Fruit fly (Drosophila melanogaster) whole organism, embryonic: ENCODE results near the gene MED25.

Experiments used
- Antp ChIP-seq: fragments of 200-800 bp; sonication (Bioruptor generic); optimal IDR thresholded peaks from 3 replicates; lab custom pipeline; 2016; ENCODE audit warnings: missing biosample characterization, missing genetic modification characterization
- CG10209 ChIP-seq: fragments of 200-800 bp; sonication (Bioruptor generic); optimal IDR thresholded peaks from 3 replicates; lab custom pipeline; 2017; ENCODE audit warnings: missing biosample characterization, mild to moderate bottlenecking, missing genetic modification characterization, missing genetic modification reagents
- CG12071 ChIP-seq: fragments of 200-800 bp; sonication (Bioruptor generic); optimal IDR thresholded peaks from 3 replicates; lab custom pipeline; 2018; ENCODE audit warnings: missing biosample characterization, mild to moderate bottlenecking, missing genetic modification characterization
- CG14965 ChIP-seq: fragments of 200-800 bp; sonication (Bioruptor generic); optimal IDR thresholded peaks from 2 replicates; lab custom pipeline; 2016; ENCODE audit warnings: missing biosample characterization, missing genetic modification characterization, borderline replicate concordance
- CG15073 ChIP-seq: fragments of 200-800 bp; sonication (Bioruptor generic); optimal IDR thresholded peaks from 2 replicates; lab custom pipeline; 2016; ENCODE audit warnings: missing biosample characterization, missing genetic modification characterization
- CG17328 ChIP-seq: fragments of 200-800 bp; sonication (Bioruptor generic); IDR thresholded peaks from 2 replicates; pipeline ENCODE4 v1.3.6; 2022; ENCODE audit warnings: missing biosample characterization, missing genetic modification characterization
- CG17385 ChIP-seq: fragments of 200-800 bp; sonication (Bioruptor generic); optimal IDR thresholded peaks from 3 replicates; lab custom pipeline; 2018; ENCODE audit warnings: missing biosample characterization, mild to moderate bottlenecking, missing genetic modification characterization
- CG1792 ChIP-seq: fragments of 200-800 bp; sonication (Bioruptor generic); optimal IDR thresholded peaks from 2 replicates; lab custom pipeline; 2016; ENCODE audit warnings: missing biosample characterization, missing genetic modification characterization
- CG18599 ChIP-seq: fragments of 200-800 bp; sonication (Bioruptor generic); optimal IDR thresholded peaks from 3 replicates; lab custom pipeline; 2017; ENCODE audit warnings: missing biosample characterization, missing genetic modification characterization, mild to moderate bottlenecking, moderate library complexity, missing genetic modification reagents
- CG2120 ChIP-seq: fragments of 200-800 bp; sonication (Bioruptor generic); optimal IDR thresholded peaks from 3 replicates; lab custom pipeline; 2016; ENCODE audit warnings: missing biosample characterization, missing genetic modification characterization
- CG2875 ChIP-seq: fragments of 200-800 bp; sonication (Bioruptor generic); optimal IDR thresholded peaks from 2 replicates; lab custom pipeline; 2017; ENCODE audit warnings: missing biosample characterization, mild to moderate bottlenecking, missing genetic modification characterization, missing genetic modification reagents
- CG30403 ChIP-seq: fragments of 200-800 bp; sonication (Bioruptor generic); optimal IDR thresholded peaks from 3 replicates; lab custom pipeline; 2016; ENCODE audit warnings: missing biosample characterization, missing genetic modification characterization
- CG3847 ChIP-seq: fragments of 200-800 bp; sonication (Bioruptor generic); IDR thresholded peaks from 2 replicates; pipeline ENCODE4 v1.3.6; 2022; ENCODE audit warnings: missing biosample characterization, missing genetic modification characterization
- CG6689 ChIP-seq: fragments of 200-800 bp; sonication (Bioruptor generic); IDR thresholded peaks from 2 replicates; pipeline ENCODE4 v1.3.6; 2022; ENCODE audit warnings: missing biosample characterization, missing genetic modification characterization
- CG6813 ChIP-seq: fragments of 200-800 bp; sonication (Bioruptor generic); optimal IDR thresholded peaks from 2 replicates; lab custom pipeline; 2017; ENCODE audit warnings: missing biosample characterization, missing genetic modification characterization, mild to moderate bottlenecking, moderate library complexity, missing genetic modification reagents
- CG8089 ChIP-seq: fragments of 200-800 bp; sonication (Bioruptor generic); optimal IDR thresholded peaks from 3 replicates; lab custom pipeline; 2016; ENCODE audit warnings: missing biosample characterization, missing genetic modification characterization
- CG8388 ChIP-seq: fragments of 200-800 bp; sonication (Bioruptor generic); optimal IDR thresholded peaks from 2 replicates; lab custom pipeline; 2019; ENCODE audit warnings: missing biosample characterization, mild to moderate bottlenecking, missing genetic modification characterization, moderate library complexity
- CG8478 ChIP-seq: fragments of >200 bp; optimal IDR thresholded peaks from 2 replicates; lab custom pipeline; 2018
- CG8944 ChIP-seq: fragments of 200-800 bp; sonication (Bioruptor generic); optimal IDR thresholded peaks from 3 replicates; lab custom pipeline; 2016; ENCODE audit warnings: missing biosample characterization, missing genetic modification characterization
- CG9609 ChIP-seq: fragments of 200-800 bp; sonication (Bioruptor generic); optimal IDR thresholded peaks from 3 replicates; lab custom pipeline; 2016; ENCODE audit warnings: missing biosample characterization, missing genetic modification characterization
- CG9817 ChIP-seq: fragments of 200-800 bp; sonication (Bioruptor generic); optimal IDR thresholded peaks from 2 replicates; lab custom pipeline; 2018; ENCODE audit warnings: missing biosample characterization, mild to moderate bottlenecking, missing genetic modification characterization, moderate library complexity
- D19B ChIP-seq: fragments of 200-800 bp; sonication (Bioruptor generic); optimal IDR thresholded peaks from 2 replicates; lab custom pipeline; 2017; ENCODE audit warnings: missing biosample characterization, mild to moderate bottlenecking, missing genetic modification characterization
- GATAe ChIP-seq: fragments of 200-800 bp; sonication (Bioruptor generic); conservative IDR thresholded peaks from 2 replicates; pipeline ENCODE4 v1.3.6; 2022; ENCODE audit warnings: missing biosample characterization, missing genetic modification characterization
- Gsc ChIP-seq: fragments of 200-800 bp; sonication (Bioruptor generic); IDR thresholded peaks from 2 replicates; pipeline ENCODE4 v1.3.6; 2022; ENCODE audit warnings: missing biosample characterization, missing genetic modification characterization
- HLH54F ChIP-seq: fragments of 200-800 bp; sonication (Bioruptor generic); optimal IDR thresholded peaks from 3 replicates; lab custom pipeline; 2016; ENCODE audit warnings: missing biosample characterization, missing genetic modification characterization
- Lim3 ChIP-seq: fragments of 200-800 bp; sonication (Bioruptor generic); IDR thresholded peaks from 2 replicates; pipeline ENCODE4 v1.3.6; 2022; ENCODE audit warnings: missing biosample characterization, missing genetic modification characterization
- NFAT ChIP-seq: fragments of 200-800 bp; sonication (Bioruptor generic); IDR thresholded peaks from 2 replicates; pipeline ENCODE4 v1.3.6; 2022; ENCODE audit warnings: missing biosample characterization, missing genetic modification characterization
- Side ChIP-seq: fragments of 200-800 bp; sonication (Bioruptor generic); optimal IDR thresholded peaks from 2 replicates; lab custom pipeline; 2016; ENCODE audit warnings: missing biosample characterization, missing genetic modification characterization
- Sin3A ChIP-seq: fragments of >200 bp; optimal IDR thresholded peaks from 2 replicates; lab custom pipeline; 2018
- Sry-δ ChIP-seq: fragments of 200-800 bp; sonication (Bioruptor generic); optimal IDR thresholded peaks from 2 replicates; lab custom pipeline; 2016; ENCODE audit warnings: missing biosample characterization, missing genetic modification characterization
- TFAM ChIP-seq: fragments of 200-800 bp; sonication (Bioruptor generic); optimal IDR thresholded peaks from 2 replicates; lab custom pipeline; 2017; ENCODE audit warnings: missing biosample characterization, missing genetic modification characterization, inconsistent platforms
- btn ChIP-seq: fragments of 200-800 bp; sonication (Bioruptor generic); optimal IDR thresholded peaks from 2 replicates; lab custom pipeline; 2016; ENCODE audit warnings: missing biosample characterization, missing genetic modification characterization
- cato ChIP-seq: fragments of 200-800 bp; sonication (Bioruptor generic); optimal IDR thresholded peaks from 2 replicates; lab custom pipeline; 2016; ENCODE audit warnings: missing biosample characterization, missing genetic modification characterization, borderline replicate concordance
- crol ChIP-seq: fragments of 200-800 bp; sonication (Bioruptor generic); IDR thresholded peaks from 2 replicates; pipeline ENCODE4 v1.3.6; 2022; ENCODE audit warnings: missing biosample characterization, missing genetic modification characterization
- da ChIP-seq: fragments of 200-800 bp; sonication (Bioruptor generic); optimal IDR thresholded peaks from 2 replicates; lab custom pipeline; 2016; ENCODE audit warnings: missing biosample characterization, missing genetic modification characterization
- dm ChIP-seq: fragments of 200-800 bp; sonication (Bioruptor generic); optimal IDR thresholded peaks from 3 replicates; lab custom pipeline; 2016; ENCODE audit warnings: missing biosample characterization, missing genetic modification characterization
- dmrt11E ChIP-seq: fragments of 200-800 bp; sonication (Bioruptor generic); optimal IDR thresholded peaks from 3 replicates; lab custom pipeline; 2018; ENCODE audit warnings: missing biosample characterization, mild to moderate bottlenecking, missing genetic modification characterization, moderate library complexity
- gfzf ChIP-seq: fragments of 200-800 bp; sonication (Bioruptor generic); optimal IDR thresholded peaks from 2 replicates; lab custom pipeline; 2016; ENCODE audit warnings: missing biosample characterization, mild to moderate bottlenecking, missing genetic modification characterization, moderate library complexity
- h ChIP-seq: fragments of >200 bp; optimal IDR thresholded peaks from 2 replicates; lab custom pipeline; 2017
- inv ChIP-seq: fragments of 200-800 bp; sonication (Bioruptor generic); IDR thresholded peaks from 2 replicates; pipeline ENCODE4 v1.3.6; 2022; ENCODE audit warnings: missing biosample characterization, missing genetic modification characterization; ENCODE audit not compliant: partially characterized antibody
- knrl ChIP-seq: fragments of 200-800 bp; sonication (Bioruptor generic); IDR thresholded peaks from 3 replicates; pipeline ENCODE4 v1.3.6; 2022; ENCODE audit warnings: missing biosample characterization, missing genetic modification characterization; ENCODE audit not compliant: partially characterized antibody
- nerfin-1 ChIP-seq: fragments of 200-800 bp; sonication (Bioruptor generic); optimal IDR thresholded peaks from 3 replicates; lab custom pipeline; 2019; ENCODE audit warnings: missing biosample characterization, mild to moderate bottlenecking, missing genetic modification characterization, moderate library complexity
- odd ChIP-seq: fragments of 200-800 bp; sonication (Bioruptor generic); optimal IDR thresholded peaks from 2 replicates; lab custom pipeline; 2017; ENCODE audit warnings: missing biosample characterization, mild to moderate bottlenecking, missing genetic modification characterization
- prd ChIP-seq, 3 experiments: fragments of >200 bp in 2 of 3; fragments of 200-800 bp in 1 of 3; sonication (Bioruptor generic) in 1 of 3; optimal IDR thresholded peaks in 2 of 3; IDR thresholded peaks in 1 of 3; 2 replicates in 2 of 3; 3 replicates in 1 of 3; pipeline versions ENCODE4 v1.3.6 to Lab custom; 2017 to 2022; ENCODE audit warnings: missing biosample characterization in 1 of 3, missing genetic modification characterization in 1 of 3
- schlank ChIP-seq: fragments of 200-800 bp; sonication (Bioruptor generic); optimal IDR thresholded peaks from 2 replicates; lab custom pipeline; 2018; ENCODE audit warnings: missing biosample characterization, mild to moderate bottlenecking, missing genetic modification characterization
- slou ChIP-seq: fragments of 200-800 bp; sonication (Bioruptor generic); optimal IDR thresholded peaks from 3 replicates; lab custom pipeline; 2016; ENCODE audit warnings: missing biosample characterization, missing genetic modification characterization
- stc ChIP-seq: fragments of 200-800 bp; sonication (Bioruptor generic); IDR thresholded peaks from 2 replicates; pipeline ENCODE4 v1.3.6; 2022; ENCODE audit warnings: missing biosample characterization, missing genetic modification characterization
- stwl ChIP-seq: fragments of 200-800 bp; sonication (Bioruptor generic); optimal IDR thresholded peaks from 3 replicates; lab custom pipeline; 2018; ENCODE audit warnings: missing biosample characterization, mild to moderate bottlenecking, missing genetic modification characterization, moderate library complexity
- tna ChIP-seq: fragments of 200-800 bp; sonication (Bioruptor generic); IDR thresholded peaks from 2 replicates; pipeline ENCODE4 v1.3.6; 2022; ENCODE audit warnings: missing biosample characterization, missing genetic modification characterization; ENCODE audit not compliant: partially characterized antibody
- trh ChIP-seq: fragments of 200-800 bp; sonication (Bioruptor generic); optimal IDR thresholded peaks from 2 replicates; lab custom pipeline; 2016; ENCODE audit warnings: missing biosample characterization, missing genetic modification characterization
- vfl ChIP-seq: fragments of 200-800 bp; sonication (Bioruptor generic); optimal IDR thresholded peaks from 2 replicates; lab custom pipeline; 2016; ENCODE audit warnings: missing biosample characterization, missing genetic modification characterization
- zf30C ChIP-seq: fragments of 200-800 bp; sonication (Bioruptor generic); optimal IDR thresholded peaks from 3 replicates; lab custom pipeline; 2018; ENCODE audit warnings: missing biosample characterization, mild to moderate bottlenecking, missing genetic modification characterization

The MED25 gene

dm6 chr3R:19999474-19999873, 9.3 kb upstream of the MED25 start (continued):
- TF ChIP-seq Side (GFP tag; lab: Kevin White, UChicago) (no peak), slou (peak; percentile 50), knrl (GFP tag; lab: Robert Waterston, UW) (no peak), dm (GFP tag; lab: Kevin White, UChicago) (no peak), CG1792 (GFP tag; lab: Kevin White, UChicago) (no peak), nerfin-1 (tag; lab: Kevin White, UChicago) (peak; percentile 70), NFAT (GFP tag; lab: Robert Waterston, UW) (no peak; the same call in 1 of the 2 replicates), CG8388 (peak; percentile 88), CG6689 (GFP tag; lab: Robert Waterston, UW) (peak; percentile 84), CG17385 (peak; percentile 77), CG8089 (no peak), Lim3 (GFP tag; lab: Robert Waterston, UW) (peak; percentile 50; the same call in 1 of the 2 replicates), CG2875 (peak; percentile 61), stwl (tag; lab: Kevin White, UChicago) (no peak), trh (GFP tag; lab: Kevin White, UChicago) (no peak), CG9609 (GFP tag; lab: Kevin White, UChicago) (no peak), inv (GFP tag; lab: Robert Waterston, UW) (no peak), CG17328 (GFP tag; lab: Robert Waterston, UW) (peak; percentile 89), HLH54F (GFP tag; lab: Kevin White, UChicago) (no peak), CG9817 (tag; lab: Kevin White, UChicago) (peak; percentile 77), h (lab: Kevin White, UChicago) (no peak), tna (GFP tag; lab: Robert Waterston, UW) (no peak), prd (optimal IDR thresholded peaks at IDR 0.05; lab: Kevin White, UChicago) (no peak), prd (GFP tag; IDR thresholded peaks at IDR 0.05; lab: Robert Waterston, UW) (peak; percentile 95), D19B (GFP tag; lab: Kevin White, UChicago) (peak; percentile 91), da (GFP tag; lab: Kevin White, UChicago) (no peak), stc (GFP tag; lab: Robert Waterston, UW) (peak; percentile 87), schlank (tag; lab: Kevin White, UChicago) (peak; percentile 2), CG8944 (GFP tag; lab: Kevin White, UChicago) (no peak), odd (peak; percentile 57), CG14965 (GFP tag; lab: Kevin White, UChicago) (no peak), CG8478 (lab: Kevin White, UChicago) (no peak), CG15073 (GFP tag; lab: Kevin White, UChicago) (peak; percentile 21), dmrt11E (peak; percentile 88), GATAe (GFP tag; lab: Robert Waterston, UW) (no peak), Gsc (GFP tag; lab: Robert Waterston, UW) (no peak), CG18599 (GFP tag; lab: Kevin White, UChicago) (peak; percentile 88), CG2120 (GFP tag; lab: Kevin White, UChicago) (peak; percentile 63), CG30403 (GFP tag; lab: Kevin White, UChicago) (peak; percentile 74), btn (GFP tag; lab: Kevin White, UChicago) (no peak), CG3847 (GFP tag; lab: Robert Waterston, UW) (peak; percentile 64), TFAM (GFP tag; lab: Kevin White, UChicago) (no peak), CG12071 (GFP tag; lab: Kevin White, UChicago) (peak; percentile 25), gfzf (GFP tag; lab: Kevin White, UChicago) (no peak), CG6813 (GFP tag; lab: Kevin White, UChicago) (peak; percentile 54), crol (GFP tag; lab: Robert Waterston, UW) (peak; percentile 49; the same call in 1 of the 2 replicates), Sin3A (lab: Kevin White, UChicago) (no peak), zf30C (GFP tag; lab: Kevin White, UChicago) (no peak), Sry-δ (no peak), vfl (no peak), Antp (GFP tag; lab: Kevin White, UChicago) (no peak), cato (GFP tag; lab: Kevin White, UChicago) (peak; percentile 11), CG10209 (peak; percentile 73)
